Worm (Caenorhabditis elegans) whole organism, late embryonic: Measurements from ENCODE around the gene ttr-30.
"Not testable (repeated sequence)": the region's sequence is repeated elsewhere in the genome, so short reads cannot be mapped to it uniquely, and the experiment has no call there.

ENCODE experiments used
- C38D4.7 ChIP-seq: fragments of 200-800 bp; sonication (Bioruptor generic); optimal IDR thresholded peaks from 2 replicates; lab custom pipeline; 2018; ENCODE audit warnings: mild to moderate bottlenecking, missing genetic modification characterization, moderate library complexity, missing compliant biosample characterization
- K02D7.2 ChIP-seq: sonication (generic microtip); optimal IDR thresholded peaks from 2 replicates; lab custom pipeline; 2017; ENCODE audit warnings: mild to moderate bottlenecking, missing genetic modification characterization, missing compliant biosample characterization
- K09A11.1 ChIP-seq: sonication (generic microtip); optimal IDR thresholded peaks from 2 replicates; lab custom pipeline; 2017; ENCODE audit warnings: antibody characterized with exemption, mild to moderate bottlenecking, missing genetic modification characterization, missing compliant biosample characterization; ENCODE audit not compliant: insufficient read depth
- T23F11.4 ChIP-seq: fragments of 200-800 bp; sonication (Bioruptor generic); optimal IDR thresholded peaks from 2 replicates; lab custom pipeline; 2018; ENCODE audit warnings: mild to moderate bottlenecking, missing genetic modification characterization, missing compliant biosample characterization
- ahr-1 ChIP-seq: sonication (generic microtip); optimal IDR thresholded peaks from 2 replicates; lab custom pipeline; 2016; ENCODE audit warnings: missing genetic modification characterization, missing compliant biosample characterization
- ceh-2 ChIP-seq: sonication (generic microtip); optimal IDR thresholded peaks from 2 replicates; lab custom pipeline; 2016; ENCODE audit warnings: missing genotype, missing genetic modification characterization, missing compliant biosample characterization
- ceh-22 ChIP-seq: sonication (generic microtip); optimal IDR thresholded peaks from 2 replicates; lab custom pipeline; 2017; ENCODE audit warnings: missing biosample characterization, missing genetic modification characterization
- ceh-24 ChIP-seq: sonication (generic microtip); optimal IDR thresholded peaks from 2 replicates; lab custom pipeline; 2016; ENCODE audit warnings: mild to moderate bottlenecking, missing genetic modification characterization, missing compliant biosample characterization
- ceh-30 ChIP-seq: fragments of 150-350 bp; optimal IDR thresholded peaks from 2 replicates; lab custom pipeline; 2014; ENCODE audit warnings: missing biosample characterization, missing genetic modification characterization
- ceh-34 ChIP-seq: sonication (generic microtip); optimal IDR thresholded peaks from 2 replicates; lab custom pipeline; 2016; ENCODE audit warnings: mild to moderate bottlenecking, missing genetic modification characterization, missing compliant biosample characterization
- ceh-48 ChIP-seq: sonication (generic microtip); optimal IDR thresholded peaks from 2 replicates; lab custom pipeline; 2016; ENCODE audit warnings: missing genetic modification characterization, inconsistent platforms, missing compliant biosample characterization
- che-1 ChIP-seq: sonication (generic microtip); optimal IDR thresholded peaks from 2 replicates; lab custom pipeline; 2016; ENCODE audit warnings: mild to moderate bottlenecking, missing genetic modification characterization, missing compliant biosample characterization
- dmd-4 ChIP-seq: sonication (generic microtip); optimal IDR thresholded peaks from 2 replicates; lab custom pipeline; 2016; ENCODE audit warnings: borderline replicate concordance, missing genetic modification characterization, missing compliant biosample characterization
- dve-1 ChIP-seq: sonication (generic microtip); optimal IDR thresholded peaks from 2 replicates; lab custom pipeline; 2017; ENCODE audit warnings: antibody characterized with exemption, mild to moderate bottlenecking, missing genetic modification characterization, missing compliant biosample characterization
- elt-2 ChIP-seq: sonication (generic microtip); optimal IDR thresholded peaks from 2 replicates; lab custom pipeline; 2016; ENCODE audit warnings: missing genetic modification reagents, missing genetic modification characterization, missing compliant biosample characterization
- elt-4 ChIP-seq: sonication (generic microtip); optimal IDR thresholded peaks from 2 replicates; lab custom pipeline; 2016; ENCODE audit warnings: missing genetic modification characterization, missing compliant biosample characterization
- eyg-1 ChIP-seq: sonication (generic microtip); optimal IDR thresholded peaks from 2 replicates; lab custom pipeline; 2016; ENCODE audit warnings: missing genotype, missing genetic modification characterization, missing compliant biosample characterization
- fkh-10 ChIP-seq: fragments of 150-350 bp; optimal IDR thresholded peaks from 2 replicates; lab custom pipeline; 2014; ENCODE audit warnings: missing biosample characterization, missing genetic modification reagents, missing genetic modification characterization
- hlh-13 ChIP-seq: fragments of 200-800 bp; sonication (Bioruptor generic); optimal IDR thresholded peaks from 2 replicates; lab custom pipeline; 2018; ENCODE audit warnings: mild to moderate bottlenecking, missing genetic modification characterization, missing compliant biosample characterization
- lim-6 ChIP-seq: sonication (generic microtip); optimal IDR thresholded peaks from 2 replicates; lab custom pipeline; 2016; ENCODE audit warnings: missing genetic modification characterization, missing compliant biosample characterization
- lin-11 ChIP-seq: fragments of 200-800 bp; sonication (Bioruptor generic); optimal IDR thresholded peaks from 2 replicates; lab custom pipeline; 2018; ENCODE audit warnings: mild to moderate bottlenecking, missing genetic modification characterization, missing compliant biosample characterization
- madf-2 ChIP-seq: sonication (generic microtip); optimal IDR thresholded peaks from 2 replicates; lab custom pipeline; 2017; ENCODE audit warnings: missing genetic modification characterization, missing compliant biosample characterization
- nfya-1 ChIP-seq: sonication (generic microtip); optimal IDR thresholded peaks from 2 replicates; lab custom pipeline; 2017; ENCODE audit warnings: missing genetic modification characterization, mild to moderate bottlenecking, missing compliant biosample characterization, antibody characterized with exemption, moderate library complexity
- nhr-11 ChIP-seq: fragments of 150-350 bp; optimal IDR thresholded peaks from 2 replicates; lab custom pipeline; 2014; ENCODE audit warnings: missing biosample characterization, missing genetic modification characterization
- pax-1 ChIP-seq: fragments of 150-350 bp; optimal IDR thresholded peaks from 2 replicates; lab custom pipeline; 2014; ENCODE audit warnings: missing biosample characterization, missing genetic modification characterization
- pha-2 ChIP-seq: sonication (generic microtip); optimal IDR thresholded peaks from 2 replicates; lab custom pipeline; 2017; ENCODE audit warnings: mild to moderate bottlenecking, missing genetic modification characterization, missing compliant biosample characterization
- pha-4 ChIP-seq: fragments of 150-350 bp; optimal IDR thresholded peaks from 2 replicates; lab custom pipeline; 2018; ENCODE audit warnings: missing biosample characterization, missing genetic modification reagents, missing genetic modification characterization
- sdc-2 ChIP-seq: sonication (generic microtip); optimal IDR thresholded peaks from 2 replicates; lab custom pipeline; 2016; ENCODE audit warnings: missing genotype, missing genetic modification characterization, missing compliant biosample characterization
- sox-4 ChIP-seq: sonication (generic microtip); optimal IDR thresholded peaks from 2 replicates; lab custom pipeline; 2017; ENCODE audit warnings: mild to moderate bottlenecking, missing genetic modification characterization, inconsistent platforms, missing compliant biosample characterization
- syd-9 ChIP-seq: sonication (generic microtip); optimal IDR thresholded peaks from 2 replicates; lab custom pipeline; 2016; ENCODE audit warnings: mild to moderate bottlenecking, missing genetic modification characterization, moderate library complexity, missing compliant biosample characterization
- ttx-3 ChIP-seq: sonication (generic microtip); optimal IDR thresholded peaks from 2 replicates; lab custom pipeline; 2016; ENCODE audit warnings: missing genetic modification reagents, missing genetic modification characterization, missing compliant biosample characterization
- unc-42 ChIP-seq: sonication (generic microtip); optimal IDR thresholded peaks from 2 replicates; lab custom pipeline; 2016; ENCODE audit warnings: missing genotype, missing genetic modification characterization, missing compliant biosample characterization
- unc-55 ChIP-seq: sonication (generic microtip); optimal IDR thresholded peaks from 2 replicates; lab custom pipeline; 2017; ENCODE audit warnings: missing biosample characterization, missing genetic modification reagents, missing genetic modification characterization
- zip-5 ChIP-seq: sonication (generic microtip); optimal IDR thresholded peaks from 2 replicates; lab custom pipeline; 2016; ENCODE audit warnings: missing genetic modification characterization, missing compliant biosample characterization
- ztf-16 ChIP-seq: sonication (generic microtip); optimal IDR thresholded peaks from 2 replicates; lab custom pipeline; 2017; ENCODE audit warnings: missing genetic modification characterization, missing compliant biosample characterization

Gene ttr-30

ce11 chrX:7340915-7341559 lies 10.3 kb downstream of the ttr-30 start, which contains the start of gene C07D8.6:
C07D8.6 (plus strand) TSS chrX:7341509.
- peak; percentile 64 for TF ChIP-seq elt-2 (tag; lab: Kevin White, UChicago)
- no peak for TF ChIP-seq che-1
- peak; percentile 21 for TF ChIP-seq nfya-1
- peak; percentile 4 for TF ChIP-seq dve-1

DNA sequence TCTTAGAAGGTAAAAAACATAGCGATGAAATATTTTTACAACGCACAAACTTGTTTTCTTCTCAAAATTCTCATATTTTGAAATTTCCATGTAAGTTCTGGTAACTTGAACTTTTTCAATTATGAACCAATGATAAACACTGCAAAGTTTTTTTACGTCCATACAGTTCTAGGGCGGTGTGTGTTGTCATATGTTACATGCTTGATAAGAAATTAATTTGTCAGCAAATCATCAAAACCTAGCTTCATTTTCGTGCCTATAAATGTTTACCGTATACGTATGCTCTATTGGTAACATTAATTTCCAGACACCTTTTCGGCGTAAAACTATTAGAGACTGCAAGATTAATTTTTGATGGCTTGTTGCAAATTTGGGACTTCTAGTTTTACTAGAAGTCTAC lies 12.5 kb downstream of the ttr-30 start:
- TF ChIP-seq lim-6 (tag; lab: Kevin White, UChicago) (no peak), pha-4 (tag; lab: Kevin White, UChicago) (no peak), ttx-3 (tag; lab: Kevin White, UChicago) (no peak), ceh-48 (tag; lab: Kevin White, UChicago) (no peak), ahr-1 (no peak), ceh-24 (tag; lab: Kevin White, UChicago) (no peak), unc-55 (no peak), madf-2 (tag; lab: Kevin White, UChicago) (no peak), ceh-30 (tag; lab: Kevin White, UChicago) (no peak), hlh-13 (no peak), lin-11 (tag; lab: Kevin White, UChicago) (no peak), T23F11.4 (GFP tag; lab: Kevin White, UChicago) (no peak), sdc-2 (no peak), eyg-1 (no peak), nhr-11 (tag; lab: Kevin White, UChicago) (no peak), ceh-34 (tag; lab: Kevin White, UChicago) (no peak), dmd-4 (tag; lab: Kevin White, UChicago) (no peak), ceh-22 (tag; lab: Kevin White, UChicago) (no peak)

DNA sequence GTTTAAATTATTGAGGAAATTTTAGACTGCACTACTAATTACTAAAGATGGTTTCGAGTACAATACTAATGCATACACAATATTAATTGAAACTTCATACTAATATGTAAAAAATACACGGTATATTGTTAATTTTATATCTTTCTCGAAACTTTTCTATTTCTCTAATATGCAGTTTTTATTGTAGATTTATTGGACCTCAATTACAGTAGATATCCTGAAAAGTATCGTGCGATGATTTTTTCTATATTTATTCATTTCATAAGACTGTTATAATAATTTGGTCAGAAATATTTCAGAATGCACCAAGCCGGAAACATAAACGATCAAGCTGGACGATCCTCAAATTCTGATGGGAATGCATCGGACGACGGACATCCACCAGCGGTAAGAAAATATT lies 13.0 kb downstream of the ttr-30 start, which contains the start of gene C07D8.5:
TSS of gene C07D8.5 (plus strand) at position 301 of the 400 bp plus-strand sequence.
- no peak for TF ChIP-seq ceh-2 (tag; lab: Kevin White, UChicago)
- no peak for TF ChIP-seq K02D7.2 (tag; lab: Kevin White, UChicago)
- TF ChIP-seq sdc-2, result no peak
- no peak for TF ChIP-seq unc-42 (tag; lab: Kevin White, UChicago)
- no peak for TF ChIP-seq zip-5 (tag; lab: Kevin White, UChicago)
- TF ChIP-seq ttx-3 (tag; lab: Kevin White, UChicago), result no peak
- no peak for TF ChIP-seq dve-1
- TF ChIP-seq pha-4 (tag; lab: Kevin White, UChicago), result no peak
- no peak for TF ChIP-seq pax-1 (tag; lab: Kevin White, UChicago)
- no peak for TF ChIP-seq pha-2 (tag; lab: Kevin White, UChicago)
- TF ChIP-seq sox-4, result no peak
- no peak for TF ChIP-seq ahr-1
- TF ChIP-seq unc-55, result no peak
- no peak for TF ChIP-seq C38D4.7 (GFP tag; lab: Kevin White, UChicago)
- TF ChIP-seq syd-9 (tag; lab: Kevin White, UChicago), result no peak
- no peak for TF ChIP-seq nhr-11 (tag; lab: Kevin White, UChicago)

ce11 chrX:7365267-7365666 lies 34.5 kb downstream of the ttr-30 start, which contains the start of gene C56G3.2:
C56G3.2 (plus strand) TSS chrX:7365567.
- TF ChIP-seq elt-4 (tag; lab: Kevin White, UChicago); ztf-16; K09A11.1: not testable (repeated sequence)

- no peak for TF ChIP-seq fkh-10
- TF ChIP-seq, all 69 proteins: peak for 0
These were observed 39.0 kb downstream of the ttr-30 start for ce11 chrX:7369770-7370169.
